Worm (Caenorhabditis elegans) whole organism, young adult: Measurements from ENCODE around the gene clec-165.

Experiments
- B0035.1 ChIP-seq: sonication (generic microtip); optimal IDR thresholded peaks from 2 replicates; lab custom pipeline; 2016; ENCODE audit warnings: missing genetic modification characterization, mild to moderate bottlenecking, missing compliant biosample characterization, missing genotype, missing genetic modification reagents
- C06A6.2 ChIP-seq: fragments of 200-800 bp; sonication (Bioruptor generic); conservative IDR thresholded peaks from 2 replicates; pipeline ENCODE4 v1.3.6; 2022; ENCODE audit warnings: missing genetic modification characterization, missing compliant biosample characterization
- D2030.7 ChIP-seq: fragments of 200-800 bp; sonication (Bioruptor generic); IDR thresholded peaks from 2 replicates; pipeline ENCODE4 v1.3.6; 2022; ENCODE audit warnings: missing genetic modification reagents, missing genetic modification characterization, missing compliant biosample characterization
- F10E7.11 ChIP-seq: sonication (generic microtip); optimal IDR thresholded peaks from 2 replicates; lab custom pipeline; 2017; ENCODE audit warnings: mild to moderate bottlenecking, missing genetic modification characterization, moderate library complexity, missing compliant biosample characterization
- F23B12.7 ChIP-seq: sonication (generic microtip); optimal IDR thresholded peaks from 2 replicates; lab custom pipeline; 2017; ENCODE audit warnings: missing genetic modification characterization, mild to moderate bottlenecking, missing compliant biosample characterization, antibody characterized with exemption, moderate library complexity; ENCODE audit not compliant: insufficient read depth
- F55B11.4 ChIP-seq: sonication (generic microtip); optimal IDR thresholded peaks from 2 replicates; lab custom pipeline; 2016; ENCODE audit warnings: missing compliant biosample characterization, missing genetic modification characterization, borderline replicate concordance; ENCODE audit not compliant: insufficient read depth
- F57A8.1 ChIP-seq: fragments of 200-800 bp; sonication (Bioruptor generic); optimal IDR thresholded peaks from 2 replicates; lab custom pipeline; 2018; ENCODE audit warnings: mild to moderate bottlenecking, missing genetic modification characterization, moderate library complexity, missing compliant biosample characterization
- F57C9.4 ChIP-seq: sonication (generic microtip); optimal IDR thresholded peaks from 2 replicates; lab custom pipeline; 2017; ENCODE audit warnings: mild to moderate bottlenecking, missing genetic modification characterization, missing compliant biosample characterization
- T07F8.4 ChIP-seq: sonication (generic microtip); optimal IDR thresholded peaks from 2 replicates; lab custom pipeline; 2016; ENCODE audit warnings: mild to moderate bottlenecking, missing genetic modification characterization, moderate library complexity, missing compliant biosample characterization
- Y53G8AR.9 ChIP-seq: fragments of 200-800 bp; sonication (Bioruptor generic); conservative IDR thresholded peaks from 2 replicates; pipeline ENCODE4 v1.3.6; 2022; ENCODE audit warnings: missing genetic modification reagents, missing genetic modification characterization, missing compliant biosample characterization
- Y67H2A.10 ChIP-seq: fragments of 200-800 bp; sonication (Bioruptor generic); conservative IDR thresholded peaks from 2 replicates; pipeline ENCODE4 v1.3.6; 2022; ENCODE audit warnings: missing genetic modification reagents, missing genetic modification characterization, missing compliant biosample characterization
- Y95B8A.8 ChIP-seq: fragments of 200-800 bp; sonication (Bioruptor generic); IDR thresholded peaks from 2 replicates; pipeline ENCODE4 v1.3.6; 2022; ENCODE audit warnings: missing genetic modification reagents, missing genetic modification characterization, missing compliant biosample characterization
- ZK185.1 ChIP-seq: sonication (generic microtip); optimal IDR thresholded peaks from 2 replicates; lab custom pipeline; 2016; ENCODE audit warnings: mild to moderate bottlenecking, missing genetic modification characterization, missing compliant biosample characterization; ENCODE audit not compliant: poor library complexity, severe bottlenecking
- ama-1 ChIP-seq, 3 experiments: fragments of 150-350 bp in 1 of 3; sonication (generic microtip) in 2 of 3; optimal IDR thresholded peaks; 2 replicates each; lab custom pipeline; 2014 to 2018; ENCODE audit warnings: missing biosample characterization in 2 of 3, missing genetic modification characterization in 2 of 3, missing genetic modification reagents in 2 of 3
- attf-3 ChIP-seq: fragments of 200-800 bp; sonication (Bioruptor generic); conservative IDR thresholded peaks from 2 replicates; pipeline ENCODE4 v1.3.6; 2022; ENCODE audit warnings: missing genetic modification reagents, missing genetic modification characterization, missing compliant biosample characterization
- attf-5 ChIP-seq: fragments of 200-800 bp; sonication (Bioruptor generic); optimal IDR thresholded peaks from 2 replicates; lab custom pipeline; 2018; ENCODE audit warnings: mild to moderate bottlenecking, missing genetic modification characterization, missing compliant biosample characterization
- ceh-79 ChIP-seq: sonication (generic microtip); optimal IDR thresholded peaks from 2 replicates; lab custom pipeline; 2017; ENCODE audit warnings: mild to moderate bottlenecking, missing genetic modification characterization, missing compliant biosample characterization
- chd-7 ChIP-seq: sonication (generic microtip); optimal IDR thresholded peaks from 2 replicates; lab custom pipeline; 2016; ENCODE audit warnings: mild to moderate bottlenecking, missing genetic modification characterization, moderate library complexity, missing compliant biosample characterization
- dox-1 ChIP-seq: fragments of 200-800 bp; sonication (Bioruptor generic); IDR thresholded peaks from 2 replicates; pipeline ENCODE4 v1.3.6; 2022; ENCODE audit warnings: missing genetic modification reagents, missing genetic modification characterization, missing compliant biosample characterization
- dpl-1 ChIP-seq: fragments of 150-350 bp; optimal IDR thresholded peaks from 2 replicates; lab custom pipeline; 2014; ENCODE audit warnings: missing biosample characterization, missing genetic modification reagents, missing genetic modification characterization
- efl-1 ChIP-seq: fragments of 150-350 bp; optimal IDR thresholded peaks from 2 replicates; lab custom pipeline; 2014; ENCODE audit warnings: missing biosample characterization, missing genetic modification reagents, missing genetic modification characterization
- egrh-3 ChIP-seq: fragments of 200-800 bp; sonication (Bioruptor generic); IDR thresholded peaks from 2 replicates; pipeline ENCODE4 v1.3.6; 2022; ENCODE audit warnings: missing genetic modification reagents, missing genetic modification characterization, missing compliant biosample characterization
- gei-17 ChIP-seq: fragments of 200-800 bp; sonication (Bioruptor generic); optimal IDR thresholded peaks from 2 replicates; lab custom pipeline; 2018; ENCODE audit warnings: mild to moderate bottlenecking, missing genetic modification characterization, missing compliant biosample characterization
- him-1 ChIP-seq: sonication (generic microtip); optimal IDR thresholded peaks from 2 replicates; lab custom pipeline; 2016; ENCODE audit warnings: missing genotype, missing genetic modification reagents, missing genetic modification characterization, missing compliant biosample characterization
- hmg-1.2 ChIP-seq: fragments of 200-800 bp; sonication (Bioruptor generic); IDR thresholded peaks from 2 replicates; pipeline ENCODE4 v1.3.6; 2022; ENCODE audit warnings: missing genetic modification reagents, missing genetic modification characterization, missing compliant biosample characterization
- hmg-20 ChIP-seq: fragments of 200-800 bp; sonication (Bioruptor generic); IDR thresholded peaks from 2 replicates; pipeline ENCODE4 v1.3.6; 2022; ENCODE audit warnings: missing genetic modification reagents, missing genetic modification characterization, missing compliant biosample characterization
- hrde-1 ChIP-seq: sonication (generic microtip); optimal IDR thresholded peaks from 2 replicates; lab custom pipeline; 2016; ENCODE audit warnings: missing genetic modification characterization, mild to moderate bottlenecking, missing compliant biosample characterization, moderate library complexity, missing genotype, missing genetic modification reagents, borderline replicate concordance
- lag-1 ChIP-seq: fragments of 200-800 bp; sonication (Bioruptor generic); IDR thresholded peaks from 2 replicates; pipeline ENCODE4 v1.3.6; 2022; ENCODE audit warnings: missing genetic modification reagents, missing genetic modification characterization, missing compliant biosample characterization
- let-607 ChIP-seq, 2 experiments: fragments of 200-800 bp in 1 of 2; sonication (Bioruptor generic) in 1 of 2; sonication (generic microtip) in 1 of 2; optimal IDR thresholded peaks; 2 replicates each; lab custom pipeline; 2016 to 2018; ENCODE audit warnings: mild to moderate bottlenecking in 2 of 2, missing compliant biosample characterization in 2 of 2, missing genetic modification characterization in 2 of 2, moderate library complexity in 2 of 2, missing genotype in 1 of 2
- lin-35 ChIP-seq, 3 experiments: fragments of 150-350 bp in 2 of 3; sonication (generic microtip) in 1 of 3; optimal IDR thresholded peaks; 2 replicates each; lab custom pipeline; 2014 to 2018; ENCODE audit warnings: missing biosample characterization in 3 of 3, missing genetic modification characterization in 3 of 3, missing genetic modification reagents in 3 of 3
- lin-54 ChIP-seq: fragments of 200-800 bp; sonication (Bioruptor generic); optimal IDR thresholded peaks from 2 replicates; lab custom pipeline; 2018; ENCODE audit warnings: mild to moderate bottlenecking, missing genetic modification characterization, missing compliant biosample characterization
- lir-1 ChIP-seq: fragments of 200-800 bp; sonication (Bioruptor generic); conservative IDR thresholded peaks from 2 replicates; pipeline ENCODE4 v1.3.6; 2022; ENCODE audit warnings: missing genetic modification reagents, missing genetic modification characterization, missing compliant biosample characterization
- madf-6 ChIP-seq: fragments of 200-800 bp; sonication (Bioruptor generic); IDR thresholded peaks from 2 replicates; pipeline ENCODE4 v1.3.6; 2022; ENCODE audit warnings: missing genetic modification reagents, missing genetic modification characterization, missing compliant biosample characterization
- mcd-1 ChIP-seq: fragments of 200-800 bp; sonication (Bioruptor generic); IDR thresholded peaks from 2 replicates; pipeline ENCODE4 v1.3.6; 2022; ENCODE audit warnings: missing genetic modification reagents, missing genetic modification characterization, missing compliant biosample characterization
- mel-28 ChIP-seq: sonication (generic microtip); optimal IDR thresholded peaks from 2 replicates; lab custom pipeline; 2016; ENCODE audit warnings: borderline replicate concordance, mild to moderate bottlenecking, missing genetic modification characterization, missing compliant biosample characterization
- nfyb-1 ChIP-seq: fragments of 200-800 bp; sonication (Bioruptor generic); IDR thresholded peaks from 2 replicates; pipeline ENCODE4 v1.3.6; 2022; ENCODE audit warnings: missing genetic modification reagents, missing genetic modification characterization, missing compliant biosample characterization
- nhr-120 ChIP-seq: fragments of 200-800 bp; sonication (Bioruptor generic); IDR thresholded peaks from 2 replicates; pipeline ENCODE4 v1.3.6; 2022; ENCODE audit warnings: missing genetic modification characterization, missing compliant biosample characterization
- rcor-1 ChIP-seq: fragments of 200-800 bp; sonication (Bioruptor generic); IDR thresholded peaks from 2 replicates; pipeline ENCODE4 v1.3.6; 2022; ENCODE audit warnings: missing genetic modification reagents, missing genetic modification characterization, missing compliant biosample characterization
- snpc-3.4 ChIP-seq: sonication (generic microtip); optimal IDR thresholded peaks from 2 replicates; lab custom pipeline; 2017; ENCODE audit warnings: missing genetic modification characterization, mild to moderate bottlenecking, missing compliant biosample characterization, antibody characterized with exemption, moderate library complexity, missing genotype, missing genetic modification reagents
- somi-1 ChIP-seq: fragments of 200-800 bp; sonication (Bioruptor generic); optimal IDR thresholded peaks from 2 replicates; lab custom pipeline; 2018; ENCODE audit warnings: mild to moderate bottlenecking, missing genetic modification characterization, missing compliant biosample characterization
- tbx-9 ChIP-seq: sonication (generic microtip); optimal IDR thresholded peaks from 2 replicates; lab custom pipeline; 2016; ENCODE audit warnings: borderline replicate concordance, missing genetic modification characterization, inconsistent platforms, missing compliant biosample characterization
- unc-62 ChIP-seq: fragments of 150-350 bp; optimal IDR thresholded peaks from 2 replicates; lab custom pipeline; 2014; ENCODE audit warnings: missing biosample characterization, missing genetic modification reagents, missing genetic modification characterization
- zim-3 ChIP-seq: sonication (generic microtip); optimal IDR thresholded peaks from 2 replicates; lab custom pipeline; 2017; ENCODE audit warnings: mild to moderate bottlenecking, missing genetic modification characterization, moderate library complexity, missing compliant biosample characterization
- ztf-18 ChIP-seq: sonication (generic microtip); optimal IDR thresholded peaks from 2 replicates; lab custom pipeline; 2016; ENCODE audit warnings: missing genotype, mild to moderate bottlenecking, missing genetic modification characterization, missing compliant biosample characterization

clec-165 gene

DNA sequence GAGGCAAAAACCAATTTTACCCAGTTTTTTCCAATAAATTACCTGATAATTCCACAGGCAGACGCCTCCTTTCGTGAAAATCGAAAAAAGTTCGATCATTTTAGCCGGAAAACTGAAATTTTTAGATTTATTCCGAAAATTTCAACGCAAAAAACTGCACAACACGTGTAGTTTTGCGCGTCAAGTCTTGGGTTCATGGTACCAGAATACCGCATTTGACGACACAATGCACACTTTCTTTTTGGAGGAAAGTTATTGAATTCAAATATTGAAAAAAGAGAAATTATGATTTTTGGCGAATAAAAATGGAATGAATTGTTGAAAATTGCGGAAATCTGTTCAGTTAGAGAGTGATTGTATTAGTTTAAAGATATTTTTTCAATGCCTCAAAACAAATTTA lies 7.0 kb downstream of the clec-165 start, which contains the start of gene F38A1.8:
TSS of gene F38A1.8 (minus strand) at position 167 of the 400 bp plus-strand sequence.
- peak; percentile 56 for TF ChIP-seq lin-54 (GFP tag; lab: Kevin White, UChicago)
- no peak for TF ChIP-seq unc-62
- TF ChIP-seq snpc-3.4 (tag; lab: Kevin White, UChicago), result no peak
- no peak for TF ChIP-seq C06A6.2 (GFP tag; lab: Robert Waterston, UW)
- no peak for TF ChIP-seq F10E7.11 (tag; lab: Kevin White, UChicago)
- no peak for TF ChIP-seq lin-35 (GFP tag; optimal IDR thresholded peaks at IDR 0.05; lab: Kevin White, UChicago)
- no peak for TF ChIP-seq ztf-18 (tag; lab: Kevin White, UChicago)
- no peak for TF ChIP-seq attf-3
- peak; percentile 97 to 98 for TF ChIP-seq let-607 (tag; optimal IDR thresholded peaks at IDR 0.05; lab: Kevin White, UChicago)
- no peak for TF ChIP-seq D2030.7 (GFP tag; lab: Robert Waterston, UW)
- no peak for TF ChIP-seq B0035.1 (tag; lab: Kevin White, UChicago)
- no peak for TF ChIP-seq ceh-79
- no peak for TF ChIP-seq T07F8.4 (tag; lab: Kevin White, UChicago)
- no peak for TF ChIP-seq mel-28
- TF ChIP-seq zim-3 (tag; lab: Kevin White, UChicago), result no peak
- TF ChIP-seq dox-1 (GFP tag; lab: Robert Waterston, UW), result no peak
- no peak for TF ChIP-seq somi-1 (GFP tag; lab: Kevin White, UChicago)
- TF ChIP-seq efl-1, result peak; percentile 47
- TF ChIP-seq F57A8.1, result no peak
- TF ChIP-seq hrde-1 (tag; lab: Kevin White, UChicago), result no peak
- peak; percentile 45 for TF ChIP-seq him-1 (tag; lab: Kevin White, UChicago)
- no peak for TF ChIP-seq F57C9.4 (tag; lab: Kevin White, UChicago)
- TF ChIP-seq attf-5, result no peak
- peak; percentile 50; the same call in 1 of the 2 replicates for TF ChIP-seq mcd-1
- no peak for TF ChIP-seq lag-1 (GFP tag; lab: Robert Waterston, UW)
- TF ChIP-seq lir-1 (GFP tag; lab: Robert Waterston, UW), result no peak
- TF ChIP-seq ama-1 (optimal IDR thresholded peaks at IDR 0.05; lab: Kevin White, UChicago), result no peak
- no peak for TF ChIP-seq ama-1 (GFP tag; optimal IDR thresholded peaks at IDR 0.05; lab: Kevin White, UChicago)
- peak; percentile 6 for TF ChIP-seq F23B12.7 (tag; lab: Kevin White, UChicago)
- no peak for TF ChIP-seq hmg-20 (GFP tag; lab: Robert Waterston, UW)
- peak; percentile 41 for TF ChIP-seq dpl-1
- TF ChIP-seq Y53G8AR.9 (GFP tag; lab: Robert Waterston, UW), result no peak
- TF ChIP-seq hmg-1.2, result no peak

DNA sequence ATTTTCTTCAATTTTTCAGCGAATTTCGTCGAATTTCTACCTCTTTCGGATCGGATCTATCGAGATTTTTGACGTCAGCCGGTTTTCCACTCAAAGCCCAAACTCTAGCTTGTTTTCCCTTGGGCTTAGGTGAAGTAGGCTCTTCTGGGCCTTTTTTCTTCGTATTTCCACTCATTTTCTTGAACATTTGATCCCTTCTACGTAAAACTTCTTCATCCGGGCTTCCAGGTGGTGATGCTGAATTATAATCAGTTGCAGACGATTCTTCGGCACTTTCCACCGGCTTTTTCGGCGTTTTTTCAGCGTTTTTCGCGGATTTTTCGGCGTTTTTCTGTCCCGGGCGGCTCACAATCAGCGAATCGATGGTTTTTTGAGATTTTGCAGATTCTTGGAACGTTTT lies 8.5 kb downstream of the clec-165 start:
- TF ChIP-seq chd-7 (tag; lab: Kevin White, UChicago), result no peak
- TF ChIP-seq rcor-1 (GFP tag; lab: Robert Waterston, UW), result no peak
- no peak for TF ChIP-seq gei-17 (GFP tag; lab: Kevin White, UChicago)
- no peak for TF ChIP-seq ZK185.1 (tag; lab: Kevin White, UChicago)
- TF ChIP-seq tbx-9 (tag; lab: Kevin White, UChicago), result no peak
- no peak for TF ChIP-seq nfyb-1
- TF ChIP-seq madf-6 (GFP tag; lab: Robert Waterston, UW), result no peak
- TF ChIP-seq him-1 (tag; lab: Kevin White, UChicago), result no peak
- TF ChIP-seq egrh-3 (GFP tag; lab: Robert Waterston, UW), result no peak
- no peak for TF ChIP-seq dox-1 (GFP tag; lab: Robert Waterston, UW)
- TF ChIP-seq F55B11.4 (tag; lab: Kevin White, UChicago), result no peak
- TF ChIP-seq Y95B8A.8, result no peak
- TF ChIP-seq Y67H2A.10 (GFP tag; lab: Robert Waterston, UW), result no peak
- no peak for TF ChIP-seq nhr-120 (GFP tag; lab: Robert Waterston, UW)
- TF ChIP-seq, all 124 proteins: peak for 0
